Worm (Caenorhabditis elegans): ENCODE results near the gene ltah-1.2.
A peak's percentile ranks its signal among the peaks of the same experiment; 100 is the strongest.

ltah-1.2 gene

ce11 chrIV:3636528-3637129, 23.8 kb upstream of the ltah-1.2 start, which contains the start of gene madf-9 (continued):
- TF ChIP-seq ceh-79 (tag; optimal IDR thresholded peaks at IDR 0.05) (peak; percentile 15), rcor-1 (GFP tag; IDR thresholded peaks at IDR 0.05) (0 out of 2 replicates have a peak, but pooled peaks have one; percentile 13), ztf-3 (GFP tag; optimal IDR thresholded peaks at IDR 0.05) (no peak), attf-5 (GFP tag; optimal IDR thresholded peaks at IDR 0.05) (peak; percentile 39), repo-1 (tag; optimal IDR thresholded peaks at IDR 0.05) (no peak), zfh-2 (GFP tag; conservative IDR thresholded peaks at IDR 0.05) (peak; percentile 99), D2030.7 (GFP tag; IDR thresholded peaks at IDR 0.05) (no peak), cebp-1 (GFP tag; IDR thresholded peaks at IDR 0.05) (no peak), cebp-1 (tag; optimal IDR thresholded peaks at IDR 0.05) (peak; percentile 83), mcd-1 (GFP tag; IDR thresholded peaks at IDR 0.05) (peak; percentile 73)

ce11 chrIV:3633254-3633653, 20.4 kb upstream of the ltah-1.2 start, which contains the start of gene ZC416.2:
TSS of gene ZC416.2 (plus strand) at chrIV:3633619.
- TF ChIP-seq athp-1 (tag; optimal IDR thresholded peaks at IDR 0.05): no peak
- peak; percentile 50; the same call in 1 of the 2 replicates for TF ChIP-seq hmg-1.2 (GFP tag; IDR thresholded peaks at IDR 0.05)
- no peak for TF ChIP-seq madf-6 (GFP tag; IDR thresholded peaks at IDR 0.05)

- no peak for TF ChIP-seq hrde-1 (tag; optimal IDR thresholded peaks at IDR 0.05; ENCODE audit: borderline replicate concordance)
- TF ChIP-seq nhr-120 (GFP tag; IDR thresholded peaks at IDR 0.05): no peak
- no peak for TF ChIP-seq akir-1 (GFP tag; optimal IDR thresholded peaks at IDR 0.05)
- TF ChIP-seq lsl-1 (GFP tag; optimal IDR thresholded peaks at IDR 0.05): no peak
- TF ChIP-seq mes-4 (tag; optimal IDR thresholded peaks at IDR 0.05): no peak
- TF ChIP-seq mcd-1 (GFP tag; IDR thresholded peaks at IDR 0.05): no peak
- TF ChIP-seq ccch-3 (GFP tag; optimal IDR thresholded peaks at IDR 0.05): no peak
- TF ChIP-seq lin-40 (tag; optimal IDR thresholded peaks at IDR 0.05): no peak
- no peak for TF ChIP-seq attf-6 (GFP tag; IDR thresholded peaks at IDR 0.05)
- TF ChIP-seq nfya-2 (GFP tag; IDR thresholded peaks at IDR 0.05): no peak
- no peak for TF ChIP-seq B0336.3 (GFP tag; IDR thresholded peaks at IDR 0.05)
- TF ChIP-seq efl-1 (GFP tag; optimal IDR thresholded peaks at IDR 0.05): no peak
- TF ChIP-seq rpc-1 (optimal IDR thresholded peaks at IDR 0.05): no peak
- TF ChIP-seq rpc-1 (tag; optimal IDR thresholded peaks at IDR 0.05): no peak
- TF ChIP-seq ztf-25 (GFP tag; IDR thresholded peaks at IDR 0.05): no peak
- no peak for TF ChIP-seq F10E7.11 (tag; optimal IDR thresholded peaks at IDR 0.05)
These were observed 19.6 kb upstream of the ltah-1.2 start for ce11 chrIV:3632475-3632874.

ce11 chrIV:3628896-3629641, 16.2 kb upstream of the ltah-1.2 start:
- TF ChIP-seq egrh-3 (GFP tag; IDR thresholded peaks at IDR 0.05): peak; percentile 81; the same call in 1 of the 2 replicates
- no peak for TF ChIP-seq sptf-2 (GFP tag; optimal IDR thresholded peaks at IDR 0.05)
- TF ChIP-seq zfh-2 (GFP tag; conservative IDR thresholded peaks at IDR 0.05): peak; percentile 86
- TF ChIP-seq ceh-40 (GFP tag; IDR thresholded peaks at IDR 0.05): no peak
- TF ChIP-seq lir-1 (GFP tag; conservative IDR thresholded peaks at IDR 0.05): no peak

- TF ChIP-seq ceh-91 (GFP tag; IDR thresholded peaks at IDR 0.05) (no peak), bed-2 (GFP tag; IDR thresholded peaks at IDR 0.05) (no peak), nhr-27 (tag; optimal IDR thresholded peaks at IDR 0.05) (no peak), Y53G8AR.9 (GFP tag; conservative IDR thresholded peaks at IDR 0.05) (no peak), mxl-1 (tag; optimal IDR thresholded peaks at IDR 0.05) (no peak), F37B4.10 (GFP tag; IDR thresholded peaks at IDR 0.05) (no peak), let-607 (tag; optimal IDR thresholded peaks at IDR 0.05) (no peak), aptf-3 (GFP tag; IDR thresholded peaks at IDR 0.05) (no peak), atf-7 (tag; optimal IDR thresholded peaks at IDR 0.05) (no peak), egl-18 (GFP tag; IDR thresholded peaks at IDR 0.05) (no peak), attf-5 (GFP tag; optimal IDR thresholded peaks at IDR 0.05) (no peak), bed-1 (GFP tag; IDR thresholded peaks at IDR 0.05) (no peak)
These were observed 13.6 kb upstream of the ltah-1.2 start for ce11 chrIV:3626447-3626846.

All from whole organism, young adult.